Fruit fly (Drosophila melanogaster): ENCODE results near the gene Pcp.

- TF ChIP-seq psq (optimal IDR thresholded peaks at IDR 0.05) (no peak), h (optimal IDR thresholded peaks at IDR 0.05) (no peak), ttk (optimal IDR thresholded peaks at IDR 0.05) (no peak)
Measured at dm6 chr2L:7004304-7004703, 17.2 kb upstream of the Pcp start.

Data from Kc167 (cell line).